Worm (Caenorhabditis elegans): ENCODE data around the gene T04F8.3.

ce11 chrX:11621997-11622396 is 36.4 kb upstream of the T04F8.3 start, which contains the start of gene sto-3:
- no peak for TF ChIP-seq unc-62 (GFP tag; optimal IDR thresholded peaks at IDR 0.05)
- no peak for TF ChIP-seq lin-13 (tag; optimal IDR thresholded peaks at IDR 0.05)
- TF ChIP-seq nhr-2 (tag; optimal IDR thresholded peaks at IDR 0.05), result no peak
- TF ChIP-seq nhr-12 (tag; optimal IDR thresholded peaks at IDR 0.05), result no peak
- no peak for TF ChIP-seq zip-8 (tag; optimal IDR thresholded peaks at IDR 0.05)
- TF ChIP-seq nhr-237 (tag; optimal IDR thresholded peaks at IDR 0.05), result no peak
- no peak for TF ChIP-seq flh-1 (GFP tag; optimal IDR thresholded peaks at IDR 0.05)
- TF ChIP-seq hlh-1 (tag; optimal IDR thresholded peaks at IDR 0.05), result no peak
- TF ChIP-seq elt-3 (tag; optimal IDR thresholded peaks at IDR 0.05), result no peak
- TF ChIP-seq nhr-76 (tag; optimal IDR thresholded peaks at IDR 0.05), result no peak
- TF ChIP-seq ham-2 (GFP tag; optimal IDR thresholded peaks at IDR 0.05), result no peak
- no peak for TF ChIP-seq mep-1 (tag; optimal IDR thresholded peaks at IDR 0.05)
